Worm (Caenorhabditis elegans): Measurements from ENCODE around the gene C50H2.13.

DNA sequence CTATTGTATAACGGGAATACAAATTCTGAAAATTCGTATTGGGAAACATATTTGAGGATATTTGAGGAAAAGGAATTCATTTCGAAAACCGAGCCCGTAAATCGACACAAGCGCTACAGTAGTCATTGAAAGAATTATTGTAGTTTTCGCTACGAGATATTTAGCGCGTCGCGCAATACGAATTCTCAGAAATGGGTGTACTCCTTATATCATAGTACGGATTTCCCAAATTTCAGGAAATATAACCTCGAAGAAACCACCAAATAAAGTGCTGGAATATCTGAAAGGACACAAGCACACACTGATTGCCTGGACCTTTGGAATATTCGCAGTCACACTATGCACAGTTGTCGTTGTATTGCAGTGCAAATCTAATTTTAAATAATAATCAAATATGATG lies 1.0 kb downstream of the C50H2.13 start:
- TF ChIP-seq hmbx-1 (tag; optimal IDR thresholded peaks at IDR 0.05) (no peak), ceh-36 (tag; optimal IDR thresholded peaks at IDR 0.05) (no peak), flt-1 (GFP tag; IDR thresholded peaks at IDR 0.05) (no peak), ceh-13 (GFP tag; optimal IDR thresholded peaks at IDR 0.05) (no peak), scrt-1 (GFP tag; IDR thresholded peaks at IDR 0.05) (no peak), tbx-37 (GFP tag; conservative IDR thresholded peaks at IDR 0.05) (no peak), hmg-4 (GFP tag; optimal IDR thresholded peaks at IDR 0.05) (no peak), ama-1 (optimal IDR thresholded peaks at IDR 0.05) (no peak), tra-4 (tag; optimal IDR thresholded peaks at IDR 0.05) (no peak), B0310.2 (tag; optimal IDR thresholded peaks at IDR 0.05) (no peak), F13C5.2 (tag; optimal IDR thresholded peaks at IDR 0.05) (no peak), tbx-11 (GFP tag; IDR thresholded peaks at IDR 0.05) (no peak), aly-1 (tag; optimal IDR thresholded peaks at IDR 0.05) (no peak), sea-1 (GFP tag; conservative IDR thresholded peaks at IDR 0.05) (no peak)
